Fruit fly (Drosophila melanogaster): ENCODE measurements around the gene CG32817.
A peak's percentile ranks its signal among the peaks of the same experiment; 100 is the strongest.

CG32817 gene

dm6 chrX:523179-523851 is 44.4 kb downstream of the CG32817 start, which contains the start of gene elav:
Gene elav (minus strand): TSS chrX:523226.
- TF ChIP-seq Sp1 (GFP tag; optimal IDR thresholded peaks at IDR 0.05) (peak; percentile 99), dsf (GFP tag; optimal IDR thresholded peaks at IDR 0.05; ENCODE audit: borderline replicate concordance) (peak; percentile 84), Abd-B (GFP tag; optimal IDR thresholded peaks at IDR 0.05) (no peak), Dfd (GFP tag; optimal IDR thresholded peaks at IDR 0.05) (no peak), Jra (GFP tag; optimal IDR thresholded peaks at IDR 0.05) (peak; percentile 82), OdsH (GFP tag; optimal IDR thresholded peaks at IDR 0.05) (peak; percentile 98), jim (GFP tag; optimal IDR thresholded peaks at IDR 0.05) (no peak), GATAd (GFP tag; optimal IDR thresholded peaks at IDR 0.05) (peak; percentile 58), ey (GFP tag; optimal IDR thresholded peaks at IDR 0.05) (peak; percentile 98), pan (optimal IDR thresholded peaks at IDR 0.05) (no peak), lola (GFP tag; optimal IDR thresholded peaks at IDR 0.05) (no peak), Rel (GFP tag; optimal IDR thresholded peaks at IDR 0.05) (peak; percentile 93), Rel (tag; optimal IDR thresholded peaks at IDR 0.05) (peak; percentile 92), Dif (GFP tag; optimal IDR thresholded peaks at IDR 0.05; ENCODE audit: partially characterized antibody) (peak; percentile 75), foxo (GFP tag; optimal IDR thresholded peaks at IDR 0.05) (peak; percentile 65 to 99), h (GFP tag; optimal IDR thresholded peaks at IDR 0.05) (peak; percentile 99), sv (GFP tag; optimal IDR thresholded peaks at IDR 0.05) (peak; percentile 98), fru (GFP tag; optimal IDR thresholded peaks at IDR 0.05) (peak; percentile 98), Mio (GFP tag; optimal IDR thresholded peaks at IDR 0.05) (peak; percentile 73), N (GFP tag; optimal IDR thresholded peaks at IDR 0.05) (no peak), CG9705 (GFP tag; optimal IDR thresholded peaks at IDR 0.05) (peak; percentile 99), brk (GFP tag; optimal IDR thresholded peaks at IDR 0.05) (peak; percentile 95), sage (GFP tag; optimal IDR thresholded peaks at IDR 0.05) (peak; percentile 93), Vsx2 (GFP tag; optimal IDR thresholded peaks at IDR 0.05; ENCODE audit: partially characterized antibody) (no peak), br (GFP tag; optimal IDR thresholded peaks at IDR 0.05) (peak; percentile 98), Hr83 (GFP tag; optimal IDR thresholded peaks at IDR 0.05; ENCODE audit: poor library complexity, severe bottlenecking) (peak; percentile 49), rgr (GFP tag; optimal IDR thresholded peaks at IDR 0.05) (peak; percentile 98), Hr78 (GFP tag; optimal IDR thresholded peaks at IDR 0.05) (no peak), CG32264 (GFP tag; optimal IDR thresholded peaks at IDR 0.05) (peak; percentile 88), CrebA (GFP tag; optimal IDR thresholded peaks at IDR 0.05; ENCODE audit: borderline replicate concordance) (no peak), HLH106 (tag; optimal IDR thresholded peaks at IDR 0.05) (peak; percentile 99), psq (GFP tag; optimal IDR thresholded peaks at IDR 0.05) (peak; percentile 94), dl (GFP tag; optimal IDR thresholded peaks at IDR 0.05; ENCODE audit: insufficient read depth in 1 of 2, partially characterized antibody in 2 of 2) (peak; percentile 61 to 88), Hnf4 (GFP tag; optimal IDR thresholded peaks at IDR 0.05) (peak; percentile 95), usp (GFP tag; optimal IDR thresholded peaks at IDR 0.05) (no peak), tai (GFP tag; optimal IDR thresholded peaks at IDR 0.05) (no peak), dmrt93B (GFP tag; optimal IDR thresholded peaks at IDR 0.05) (peak; percentile 97), woc (GFP tag; optimal IDR thresholded peaks at IDR 0.05) (peak; percentile 94), Myc (optimal IDR thresholded peaks at IDR 0.05) (no peak)

dm6 chrX:524331-524730 is 45.5 kb downstream of the CG32817 start:
- no peak for TF ChIP-seq Abd-B (GFP tag; optimal IDR thresholded peaks at IDR 0.05)
- TF ChIP-seq woc (GFP tag; optimal IDR thresholded peaks at IDR 0.05): peak; percentile 49
- TF ChIP-seq Dif (GFP tag; optimal IDR thresholded peaks at IDR 0.05; ENCODE audit: partially characterized antibody): no peak
- no peak for TF ChIP-seq brk (GFP tag; optimal IDR thresholded peaks at IDR 0.05)
- no peak for TF ChIP-seq dsf (GFP tag; optimal IDR thresholded peaks at IDR 0.05; ENCODE audit: borderline replicate concordance)
- no peak for TF ChIP-seq Myc (optimal IDR thresholded peaks at IDR 0.05)
- peak in 1 of 2 experiments; percentile 20 for TF ChIP-seq foxo (GFP tag; optimal IDR thresholded peaks at IDR 0.05)
- TF ChIP-seq lola (GFP tag; optimal IDR thresholded peaks at IDR 0.05): no peak
- TF ChIP-seq tai (GFP tag; optimal IDR thresholded peaks at IDR 0.05): no peak
- no peak for TF ChIP-seq Sp1 (GFP tag; optimal IDR thresholded peaks at IDR 0.05)
- TF ChIP-seq Rel (GFP tag; optimal IDR thresholded peaks at IDR 0.05): no peak
- TF ChIP-seq Rel (tag; optimal IDR thresholded peaks at IDR 0.05): no peak
- peak; percentile 12 for TF ChIP-seq h (GFP tag; optimal IDR thresholded peaks at IDR 0.05)
- TF ChIP-seq sv (GFP tag; optimal IDR thresholded peaks at IDR 0.05): no peak
- no peak for TF ChIP-seq jim (GFP tag; optimal IDR thresholded peaks at IDR 0.05)
- TF ChIP-seq Dfd (GFP tag; optimal IDR thresholded peaks at IDR 0.05): no peak
- peak; percentile 16 for TF ChIP-seq HLH106 (tag; optimal IDR thresholded peaks at IDR 0.05)
- TF ChIP-seq sage (GFP tag; optimal IDR thresholded peaks at IDR 0.05): no peak
- TF ChIP-seq ey (GFP tag; optimal IDR thresholded peaks at IDR 0.05): no peak
- TF ChIP-seq Hr78 (GFP tag; optimal IDR thresholded peaks at IDR 0.05): no peak
- TF ChIP-seq Jra (GFP tag; optimal IDR thresholded peaks at IDR 0.05): no peak
- no peak for TF ChIP-seq Hnf4 (GFP tag; optimal IDR thresholded peaks at IDR 0.05)
- TF ChIP-seq GATAd (GFP tag; optimal IDR thresholded peaks at IDR 0.05): no peak
- TF ChIP-seq CG32264 (GFP tag; optimal IDR thresholded peaks at IDR 0.05): no peak
- TF ChIP-seq br (GFP tag; optimal IDR thresholded peaks at IDR 0.05): no peak
- TF ChIP-seq rgr (GFP tag; optimal IDR thresholded peaks at IDR 0.05): no peak
- no peak for TF ChIP-seq OdsH (GFP tag; optimal IDR thresholded peaks at IDR 0.05)
- peak; percentile 2 for TF ChIP-seq fru (GFP tag; optimal IDR thresholded peaks at IDR 0.05)
- TF ChIP-seq Mio (GFP tag; optimal IDR thresholded peaks at IDR 0.05): no peak
- TF ChIP-seq usp (GFP tag; optimal IDR thresholded peaks at IDR 0.05): no peak
- TF ChIP-seq CrebA (GFP tag; optimal IDR thresholded peaks at IDR 0.05; ENCODE audit: borderline replicate concordance): no peak
- no peak for TF ChIP-seq dl (GFP tag; optimal IDR thresholded peaks at IDR 0.05; ENCODE audit: insufficient read depth in 1 of 2, partially characterized antibody in 2 of 2)
- TF ChIP-seq CG9705 (GFP tag; optimal IDR thresholded peaks at IDR 0.05): no peak
- no peak for TF ChIP-seq Hr83 (GFP tag; optimal IDR thresholded peaks at IDR 0.05; ENCODE audit: poor library complexity, severe bottlenecking)
